Fruit fly (Drosophila melanogaster): ENCODE data around the gene SAK.
A peak's percentile ranks its signal among the peaks of the same experiment; 100 is the strongest.

DNA sequence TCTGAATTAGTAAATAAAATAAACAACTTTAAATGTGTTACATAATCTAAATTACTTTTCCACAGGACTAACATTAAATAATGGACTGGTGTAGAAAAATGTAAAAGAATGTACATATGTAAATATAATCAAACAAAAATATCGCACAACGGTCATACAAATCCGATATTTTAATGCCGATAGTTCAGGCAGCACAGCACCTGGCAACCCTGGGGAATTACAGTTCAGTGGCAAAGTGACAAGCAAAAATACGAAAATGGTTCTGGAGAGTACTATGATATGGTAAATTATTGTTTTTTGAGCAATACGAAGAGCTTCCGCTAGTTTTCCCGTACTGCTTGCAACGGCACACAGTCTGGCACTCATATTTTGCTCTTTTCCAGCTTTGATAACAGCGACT is 21.2 kb upstream of the SAK start, which contains the start of gene Rpn10:
- no peak for TF ChIP-seq CG32006 (GFP tag; optimal IDR thresholded peaks at IDR 0.05)
- no peak for TF ChIP-seq Ets96B (tag; optimal IDR thresholded peaks at IDR 0.05)
- no peak for TF ChIP-seq Hr4 (GFP tag; optimal IDR thresholded peaks at IDR 0.05)
- no peak for TF ChIP-seq net (GFP tag; optimal IDR thresholded peaks at IDR 0.05)
- no peak for TF ChIP-seq cyc (GFP tag; optimal IDR thresholded peaks at IDR 0.05)
- TF ChIP-seq fd59A (GFP tag; optimal IDR thresholded peaks at IDR 0.05) = no peak
- no peak for TF ChIP-seq CG6808 (GFP tag; optimal IDR thresholded peaks at IDR 0.05)
- TF ChIP-seq CG31627 (GFP tag; optimal IDR thresholded peaks at IDR 0.05) = peak; percentile 40
- no peak for TF ChIP-seq OdsH (GFP tag; optimal IDR thresholded peaks at IDR 0.05)
- TF ChIP-seq CG8632 (GFP tag; optimal IDR thresholded peaks at IDR 0.05) = no peak
- no peak for TF ChIP-seq salr (GFP tag; optimal IDR thresholded peaks at IDR 0.05)

Data from whole organism, prepupa.